Fruit fly (Drosophila melanogaster) whole organism, wandering third instar larva: Measurements from ENCODE around the gene CG4408.

Experiments
- Dfd ChIP-seq: fragments of >200 bp; optimal IDR thresholded peaks from 2 replicates; lab custom pipeline; 2017; ENCODE audit warnings: missing biosample characterization, missing genetic modification characterization
- Mio ChIP-seq: sonication (Bioruptor generic); optimal IDR thresholded peaks from 2 replicates; lab custom pipeline; 2016; ENCODE audit warnings: missing biosample characterization, missing genetic modification characterization
- Myc ChIP-seq: fragments of >200 bp; optimal IDR thresholded peaks from 2 replicates; lab custom pipeline; 2017
- Sp1 ChIP-seq: fragments of 200-800 bp; sonication (Bioruptor generic); optimal IDR thresholded peaks from 3 replicates; lab custom pipeline; 2019; ENCODE audit warnings: missing biosample characterization, mild to moderate bottlenecking, missing genetic modification characterization, moderate library complexity
- h ChIP-seq: fragments of 200-800 bp; sonication (Bioruptor generic); optimal IDR thresholded peaks from 3 replicates; lab custom pipeline; 2016; ENCODE audit warnings: missing biosample characterization, mild to moderate bottlenecking, missing genetic modification characterization

dm6 chr3R:23395720-23396119 is 32.3 kb upstream of the CG4408 start:
- TF ChIP-seq Sp1 (GFP tag; lab: Kevin White, UChicago) (no peak), Mio (GFP tag; lab: Kevin White, UChicago) (no peak), Myc (lab: Kevin White, UChicago) (no peak), Dfd (GFP tag; lab: Kevin White, UChicago) (no peak), h (no peak)
